Fruit fly (Drosophila melanogaster) whole organism, embryonic: ENCODE measurements around the gene Cyp12a4.

ENCODE experiments used
- CG10209 ChIP-seq: fragments of 200-800 bp; sonication (Bioruptor generic); optimal IDR thresholded peaks from 3 replicates; lab custom pipeline; 2017; ENCODE audit warnings: missing biosample characterization, mild to moderate bottlenecking, missing genetic modification characterization, missing genetic modification reagents
- CG10366 ChIP-seq: fragments of 200-800 bp; sonication (Bioruptor generic); IDR thresholded peaks from 2 replicates; pipeline ENCODE4 v1.3.6; 2022; ENCODE audit warnings: missing biosample characterization, missing genetic modification characterization
- CG10431 ChIP-seq: fragments of 200-800 bp; sonication (Bioruptor generic); optimal IDR thresholded peaks from 3 replicates; lab custom pipeline; 2018; ENCODE audit warnings: missing biosample characterization, mild to moderate bottlenecking, missing genetic modification characterization
- CG10979 ChIP-seq: fragments of 200-800 bp; sonication (Bioruptor generic); optimal IDR thresholded peaks from 2 replicates; lab custom pipeline; 2018; ENCODE audit warnings: missing biosample characterization, mild to moderate bottlenecking, missing genetic modification characterization, moderate library complexity
- CG11723 ChIP-seq: fragments of 200-800 bp; sonication (Bioruptor generic); optimal IDR thresholded peaks from 2 replicates; lab custom pipeline; 2017; ENCODE audit warnings: missing biosample characterization, mild to moderate bottlenecking, missing genetic modification characterization
- CG12155 ChIP-seq: fragments of 200-800 bp; sonication (Bioruptor generic); optimal IDR thresholded peaks from 3 replicates; lab custom pipeline; 2016; ENCODE audit warnings: missing biosample characterization, missing genetic modification characterization
- CG1233 ChIP-seq: fragments of 200-800 bp; sonication (Bioruptor generic); optimal IDR thresholded peaks from 4 replicates; lab custom pipeline; 2018; ENCODE audit warnings: missing biosample characterization, mild to moderate bottlenecking, missing genetic modification characterization
- CG13424 ChIP-seq: fragments of 200-800 bp; sonication (Bioruptor generic); optimal IDR thresholded peaks from 2 replicates; lab custom pipeline; 2019; ENCODE audit warnings: missing biosample characterization, mild to moderate bottlenecking, missing genetic modification characterization, moderate library complexity
- CG13894 ChIP-seq: fragments of 200-800 bp; sonication (Bioruptor generic); optimal IDR thresholded peaks from 3 replicates; lab custom pipeline; 2018; ENCODE audit warnings: missing biosample characterization, mild to moderate bottlenecking, missing genetic modification characterization, moderate library complexity
- CG2889 ChIP-seq: fragments of 200-800 bp; sonication (Bioruptor generic); IDR thresholded peaks from 3 replicates; pipeline ENCODE4 v1.3.6; 2022; ENCODE audit warnings: missing biosample characterization, missing genetic modification characterization
- CG3281 ChIP-seq: fragments of 200-800 bp; sonication (Bioruptor generic); optimal IDR thresholded peaks from 3 replicates; lab custom pipeline; 2017; ENCODE audit warnings: missing biosample characterization, mild to moderate bottlenecking, missing genetic modification characterization
- CG33557 ChIP-seq: fragments of 200-800 bp; sonication (Bioruptor generic); optimal IDR thresholded peaks from 2 replicates; lab custom pipeline; 2019; ENCODE audit warnings: missing biosample characterization, mild to moderate bottlenecking, missing genetic modification characterization, moderate library complexity
- CG3847 ChIP-seq: fragments of 200-800 bp; sonication (Bioruptor generic); IDR thresholded peaks from 2 replicates; pipeline ENCODE4 v1.3.6; 2022; ENCODE audit warnings: missing biosample characterization, missing genetic modification characterization
- CG7357 ChIP-seq: fragments of 200-800 bp; sonication (Bioruptor generic); IDR thresholded peaks from 3 replicates; pipeline ENCODE4 v1.3.6; 2022; ENCODE audit warnings: missing biosample characterization, missing genetic modification characterization
- CG7987 ChIP-seq: fragments of 200-800 bp; sonication (Bioruptor generic); optimal IDR thresholded peaks from 2 replicates; lab custom pipeline; 2018; ENCODE audit warnings: missing biosample characterization, mild to moderate bottlenecking, missing genetic modification characterization, moderate library complexity
- CG8388 ChIP-seq: fragments of 200-800 bp; sonication (Bioruptor generic); optimal IDR thresholded peaks from 2 replicates; lab custom pipeline; 2019; ENCODE audit warnings: missing biosample characterization, mild to moderate bottlenecking, missing genetic modification characterization, moderate library complexity
- CTCF ChIP-seq: fragments of 200-800 bp; sonication (Bioruptor generic); optimal IDR thresholded peaks from 2 replicates; lab custom pipeline; 2017; ENCODE audit warnings: missing biosample characterization, mild to moderate bottlenecking, missing genetic modification characterization, moderate library complexity
- Chrac-16 ChIP-seq: fragments of 200-800 bp; sonication (Bioruptor generic); optimal IDR thresholded peaks from 3 replicates; lab custom pipeline; 2016; ENCODE audit warnings: missing biosample characterization, missing genetic modification characterization
- Dip3 ChIP-seq: fragments of 200-800 bp; sonication (Bioruptor generic); optimal IDR thresholded peaks from 3 replicates; lab custom pipeline; 2016; ENCODE audit warnings: missing biosample characterization, missing genetic modification characterization
- Eip74EF ChIP-seq, 2 experiments: fragments of 200-800 bp in 1 of 2; fragments of >200 bp in 1 of 2; sonication (Bioruptor generic) in 1 of 2; optimal IDR thresholded peaks; 2 replicates each; lab custom pipeline; 2017 to 2019; ENCODE audit warnings: missing biosample characterization in 2 of 2, missing genetic modification characterization in 2 of 2, mild to moderate bottlenecking in 1 of 2, moderate library complexity in 1 of 2
- Fer3 ChIP-seq: fragments of 200-800 bp; sonication (Bioruptor generic); optimal IDR thresholded peaks from 2 replicates; lab custom pipeline; 2018; ENCODE audit warnings: missing biosample characterization, mild to moderate bottlenecking, missing genetic modification characterization, moderate library complexity
- HHEX ChIP-seq: fragments of 200-800 bp; sonication (Bioruptor generic); optimal IDR thresholded peaks from 3 replicates; lab custom pipeline; 2017; ENCODE audit warnings: missing biosample characterization, mild to moderate bottlenecking, missing genetic modification characterization, missing genetic modification reagents
- HLH54F ChIP-seq: fragments of 200-800 bp; sonication (Bioruptor generic); optimal IDR thresholded peaks from 3 replicates; lab custom pipeline; 2016; ENCODE audit warnings: missing biosample characterization, missing genetic modification characterization
- Hr39 ChIP-seq: fragments of >200 bp; optimal IDR thresholded peaks from 2 replicates; lab custom pipeline; 2017
- Hr78 ChIP-seq, 2 experiments: fragments of 200-800 bp in 1 of 2; fragments of >200 bp in 1 of 2; sonication (Bioruptor generic) in 1 of 2; optimal IDR thresholded peaks; 2 replicates each; lab custom pipeline; 2017 to 2019; ENCODE audit warnings: missing biosample characterization in 2 of 2, missing genetic modification characterization in 2 of 2, mild to moderate bottlenecking in 1 of 2, moderate library complexity in 1 of 2
- MTF-1 ChIP-seq: fragments of 200-800 bp; sonication (Bioruptor generic); optimal IDR thresholded peaks from 2 replicates; lab custom pipeline; 2018; ENCODE audit warnings: missing biosample characterization, mild to moderate bottlenecking, missing genetic modification characterization, borderline replicate concordance
- Trl ChIP-seq, 3 experiments: fragments of >200 bp in 2 of 3; fragments of 200-800 bp in 1 of 3; sonication (Bioruptor generic) in 1 of 3; optimal IDR thresholded peaks; 2 replicates in 1 of 3; 3 replicates in 2 of 3; lab custom pipeline; 2016 to 2017; ENCODE audit warnings: missing biosample characterization in 1 of 3, missing genetic modification characterization in 1 of 3
- Vsx1 ChIP-seq: fragments of 200-800 bp; sonication (Bioruptor generic); optimal IDR thresholded peaks from 2 replicates; lab custom pipeline; 2017; ENCODE audit warnings: missing biosample characterization, mild to moderate bottlenecking, missing genetic modification characterization, missing genetic modification reagents
- ash1 ChIP-seq: fragments of 200-800 bp; sonication (Bioruptor generic); optimal IDR thresholded peaks from 2 replicates; lab custom pipeline; 2018; ENCODE audit warnings: missing biosample characterization, mild to moderate bottlenecking, missing genetic modification characterization
- az2 ChIP-seq: fragments of 200-800 bp; sonication (Bioruptor generic); optimal IDR thresholded peaks from 3 replicates; lab custom pipeline; 2016; ENCODE audit warnings: missing biosample characterization, missing genetic modification characterization
- cad ChIP-seq: fragments of >200 bp; optimal IDR thresholded peaks from 2 replicates; lab custom pipeline; 2017; ENCODE audit warnings: missing biosample characterization, missing genetic modification characterization
- caup ChIP-seq: fragments of 200-800 bp; sonication (Bioruptor generic); optimal IDR thresholded peaks from 3 replicates; lab custom pipeline; 2017; ENCODE audit warnings: missing biosample characterization, mild to moderate bottlenecking, missing genetic modification characterization, moderate library complexity; ENCODE audit not compliant: severe bottlenecking
- crp ChIP-seq, 2 experiments: fragments of 200-800 bp; sonication (Bioruptor generic); optimal IDR thresholded peaks; 2 replicates in 1 of 2; 3 replicates in 1 of 2; lab custom pipeline; 2017; ENCODE audit warnings: missing biosample characterization in 2 of 2, missing genetic modification characterization in 2 of 2, mild to moderate bottlenecking in 1 of 2, moderate library complexity in 1 of 2
- dm ChIP-seq: fragments of 200-800 bp; sonication (Bioruptor generic); optimal IDR thresholded peaks from 3 replicates; lab custom pipeline; 2016; ENCODE audit warnings: missing biosample characterization, missing genetic modification characterization
- dmrt11E ChIP-seq: fragments of 200-800 bp; sonication (Bioruptor generic); optimal IDR thresholded peaks from 3 replicates; lab custom pipeline; 2018; ENCODE audit warnings: missing biosample characterization, mild to moderate bottlenecking, missing genetic modification characterization, moderate library complexity
- gcm ChIP-seq: fragments of 200-800 bp; sonication (Bioruptor generic); optimal IDR thresholded peaks from 2 replicates; lab custom pipeline; 2019; ENCODE audit warnings: missing biosample characterization, mild to moderate bottlenecking, missing genetic modification characterization, moderate library complexity
- jing ChIP-seq: fragments of 200-800 bp; sonication (Bioruptor generic); optimal IDR thresholded peaks from 2 replicates; lab custom pipeline; 2018; ENCODE audit warnings: missing biosample characterization, mild to moderate bottlenecking, missing genetic modification characterization
- lola ChIP-seq, 3 experiments: fragments of >200 bp in 2 of 3; fragments of 200-800 bp in 1 of 3; sonication (Bioruptor generic) in 1 of 3; optimal IDR thresholded peaks; 2 replicates each; lab custom pipeline; 2017 to 2019; ENCODE audit warnings: missing biosample characterization in 3 of 3, missing genetic modification characterization in 3 of 3, mild to moderate bottlenecking in 1 of 3, moderate library complexity in 1 of 3
- nerfin-1 ChIP-seq: fragments of 200-800 bp; sonication (Bioruptor generic); optimal IDR thresholded peaks from 3 replicates; lab custom pipeline; 2019; ENCODE audit warnings: missing biosample characterization, mild to moderate bottlenecking, missing genetic modification characterization, moderate library complexity
- nerfin-2 ChIP-seq: fragments of 200-800 bp; sonication (Bioruptor generic); IDR thresholded peaks from 2 replicates; pipeline ENCODE4 v1.3.6; 2022; ENCODE audit warnings: missing biosample characterization, missing genetic modification characterization; ENCODE audit not compliant: partially characterized antibody
- odd ChIP-seq: fragments of 200-800 bp; sonication (Bioruptor generic); optimal IDR thresholded peaks from 2 replicates; lab custom pipeline; 2017; ENCODE audit warnings: missing biosample characterization, mild to moderate bottlenecking, missing genetic modification characterization
- sc ChIP-seq, 3 experiments: fragments of >200 bp in 2 of 3; fragments of 200-800 bp in 1 of 3; sonication (Bioruptor generic) in 1 of 3; optimal IDR thresholded peaks; 2 replicates in 2 of 3; 3 replicates in 1 of 3; lab custom pipeline; 2017; ENCODE audit warnings: mild to moderate bottlenecking in 1 of 3, missing biosample characterization in 1 of 3, missing genetic modification characterization in 1 of 3, missing genetic modification reagents in 1 of 3
- scrt ChIP-seq: fragments of 200-800 bp; sonication (Bioruptor generic); optimal IDR thresholded peaks from 2 replicates; lab custom pipeline; 2018; ENCODE audit warnings: missing biosample characterization, mild to moderate bottlenecking, missing genetic modification characterization, moderate library complexity
- slou ChIP-seq: fragments of 200-800 bp; sonication (Bioruptor generic); optimal IDR thresholded peaks from 3 replicates; lab custom pipeline; 2016; ENCODE audit warnings: missing biosample characterization, missing genetic modification characterization
- tx ChIP-seq: fragments of 200-800 bp; sonication (Bioruptor generic); optimal IDR thresholded peaks from 2 replicates; lab custom pipeline; 2016; ENCODE audit warnings: missing biosample characterization, missing genetic modification characterization
- z ChIP-seq: fragments of 200-800 bp; sonication (Bioruptor generic); IDR thresholded peaks from 3 replicates; pipeline ENCODE4 v1.3.6; 2022; ENCODE audit warnings: missing biosample characterization, missing genetic modification characterization
- zen ChIP-seq: fragments of 200-800 bp; sonication (Bioruptor generic); optimal IDR thresholded peaks from 3 replicates; lab custom pipeline; 2018; ENCODE audit warnings: missing biosample characterization, mild to moderate bottlenecking, missing genetic modification characterization, moderate library complexity

Cyp12a4 gene

DNA sequence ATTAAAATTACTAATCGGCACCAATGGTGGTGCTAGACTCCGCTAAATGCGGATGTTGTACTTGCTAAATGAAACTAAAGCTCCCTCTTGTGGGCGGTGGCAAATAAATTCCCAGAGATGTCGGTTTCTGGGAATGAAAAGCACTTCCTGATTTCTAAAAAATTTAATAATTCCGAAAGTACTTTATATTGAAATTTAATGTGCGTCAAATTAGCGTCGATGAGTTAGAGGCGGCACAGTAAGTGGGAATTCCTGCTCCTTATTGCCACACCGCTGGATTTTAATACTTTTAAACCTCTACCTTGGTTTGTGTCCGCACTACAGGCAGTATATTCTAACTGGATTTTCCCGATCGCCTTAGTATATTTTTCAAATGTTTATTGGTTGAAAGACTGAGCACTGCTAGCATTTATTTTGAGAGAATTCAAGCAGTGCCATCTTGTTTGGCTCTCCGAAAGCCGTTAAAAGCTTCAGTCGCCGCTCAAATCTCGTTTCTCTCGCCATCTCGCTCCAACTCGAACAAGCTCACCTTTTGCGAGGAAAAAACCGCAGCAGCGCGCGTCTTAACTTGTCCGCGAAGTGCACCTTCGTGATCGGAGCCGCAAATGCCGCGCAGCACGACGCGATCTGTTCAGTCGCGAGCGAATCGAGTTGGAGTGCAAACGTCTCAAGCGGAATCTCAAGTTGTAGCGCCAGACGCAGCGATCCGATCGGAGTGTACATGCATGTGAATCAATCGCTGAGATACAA lies 38.5 kb upstream of the Cyp12a4 start, which contains the start of gene CG6040 (continued):
- TF ChIP-seq gcm (GFP tag; lab: Kevin White, UChicago) (no peak), cad (GFP tag; lab: Kevin White, UChicago) (no peak), CG8388 (GFP tag; lab: Kevin White, UChicago) (no peak), CG3281 (GFP tag; lab: Kevin White, UChicago) (no peak), Eip74EF (GFP tag; optimal IDR thresholded peaks at IDR 0.05; lab: Kevin White, UChicago) (peak in 1 of 2 experiments; percentile 13), z (GFP tag; lab: Robert Waterston, UW) (peak; percentile 81), Dip3 (GFP tag; lab: Kevin White, UChicago) (peak; percentile 55), crp (GFP tag; optimal IDR thresholded peaks at IDR 0.05; lab: Kevin White, UChicago) (peak in 1 of 2 experiments; percentile 12), caup (GFP tag; lab: Kevin White, UChicago) (peak; percentile 34), CG33557 (GFP tag; lab: Kevin White, UChicago) (peak; percentile 6), nerfin-2 (GFP tag; lab: Robert Waterston, UW) (0 out of 2 replicates have a peak, but pooled peaks have one; percentile 26), CG12155 (GFP tag; lab: Kevin White, UChicago) (peak; percentile 34), nerfin-1 (tag; lab: Kevin White, UChicago) (no peak), sc (optimal IDR thresholded peaks at IDR 0.05; lab: Kevin White, UChicago) (no peak), sc (GFP tag; optimal IDR thresholded peaks at IDR 0.05; lab: Kevin White, UChicago) (peak; percentile 37), Chrac-16 (GFP tag; lab: Kevin White, UChicago) (peak; percentile 59), lola (GFP tag; optimal IDR thresholded peaks at IDR 0.05; lab: Kevin White, UChicago) (peak in 1 of 3 experiments; percentile 34), HHEX (GFP tag; lab: Kevin White, UChicago) (peak; percentile 42), CG10209 (GFP tag; lab: Kevin White, UChicago) (peak; percentile 41), Fer3 (tag; lab: Kevin White, UChicago) (no peak), Trl (optimal IDR thresholded peaks at IDR 0.05; lab: Kevin White, UChicago) (peak; percentile 61), Trl (GFP tag; optimal IDR thresholded peaks at IDR 0.05; lab: Kevin White, UChicago) (peak; percentile 66), Hr39 (lab: Kevin White, UChicago) (no peak), CG11723 (GFP tag; lab: Kevin White, UChicago) (peak; percentile 6), CG2889 (GFP tag; lab: Robert Waterston, UW) (no peak), MTF-1 (peak; percentile 37), CG3847 (GFP tag; lab: Robert Waterston, UW) (peak; percentile 44), CG1233 (GFP tag; lab: Kevin White, UChicago) (peak; percentile 36), scrt (GFP tag; lab: Kevin White, UChicago) (peak; percentile 0), CTCF (GFP tag; lab: Kevin White, UChicago) (peak; percentile 95), CG10979 (tag; lab: Kevin White, UChicago) (peak; percentile 36), Vsx1 (GFP tag; lab: Kevin White, UChicago) (peak; percentile 37), slou (GFP tag; lab: Kevin White, UChicago) (no peak), az2 (GFP tag; lab: Kevin White, UChicago) (peak; percentile 52), ash1 (GFP tag; lab: Kevin White, UChicago) (no peak), CG7987 (GFP tag; lab: Kevin White, UChicago) (no peak), tx (peak; percentile 45), dm (peak; percentile 17), CG7357 (GFP tag; lab: Robert Waterston, UW) (no peak), jing (peak; percentile 17), Hr78 (GFP tag; optimal IDR thresholded peaks at IDR 0.05; lab: Kevin White, UChicago) (no peak), CG13424 (tag; lab: Kevin White, UChicago) (peak; percentile 50), CG13894 (tag; lab: Kevin White, UChicago) (no peak), zen (tag; lab: Kevin White, UChicago) (peak; percentile 40), odd (GFP tag; lab: Kevin White, UChicago) (peak; percentile 14), dmrt11E (tag; lab: Kevin White, UChicago) (peak; percentile 52), CG10366 (GFP tag; lab: Robert Waterston, UW) (no peak; the same call in 1 of the 2 replicates), HLH54F (peak; percentile 70), CG10431 (GFP tag; lab: Kevin White, UChicago) (peak; percentile 7)
